Fruit fly (Drosophila melanogaster) ovary, adult (tissue): ENCODE measurements around the gene Jhbp12.

ENCODE experiments used
- CG17801 ChIP-seq: fragments of 200-800 bp; optimal IDR thresholded peaks from 2 replicates; lab custom pipeline; 2019; ENCODE audit warnings: missing biosample characterization, mild to moderate bottlenecking, missing genetic modification characterization, moderate library complexity; ENCODE audit not compliant: partially characterized antibody

Jhbp12 gene

dm6 chr3R:24566756-24567426 lies 42.3 kb downstream of the Jhbp12 start:
- TF ChIP-seq CG17801: peak; percentile 38

dm6 chr3R:24567427-24567771 lies 42.8 kb downstream of the Jhbp12 start:
- TF ChIP-seq CG17801: peak; percentile 32

- TF ChIP-seq CG17801: no peak
Observed at dm6 chr3R:24568251-24568932, 43.8 kb downstream of the Jhbp12 start.

dm6 chr3R:24569669-24570349 lies 45.2 kb downstream of the Jhbp12 start:
- TF ChIP-seq CG17801: no peak

- TF ChIP-seq CG17801: peak; percentile 27
Observed at dm6 chr3R:24571386-24572124, 47.0 kb downstream of the Jhbp12 start.

dm6 chr3R:24572540-24573043 lies 48.0 kb downstream of the Jhbp12 start:
- TF ChIP-seq CG17801: peak; percentile 97

- TF ChIP-seq CG17801: no peak
Observed at dm6 chr3R:24573094-24573732, 48.6 kb downstream of the Jhbp12 start.

dm6 chr3R:24574123-24574522 lies 49.5 kb downstream of the Jhbp12 start:
- no peak for TF ChIP-seq CG17801

dm6 chr3R:24575109-24575508 lies 50.5 kb downstream of the Jhbp12 start:
- TF ChIP-seq CG17801: no peak

- TF ChIP-seq CG17801: peak; percentile 64
Observed at dm6 chr3R:24575787-24576413, 51.3 kb downstream of the Jhbp12 start.
